In genomic region chr3L:16584074-16584578, dm6 we compare ENCODE assay signal across 5 fruit fly cellular contexts.
TF ChIP-seq lines count a peak whose summit lies in the region.

Gene UQCR-C2 (plus strand): TSS chr3L:16584124.

- peak; percentile 25 for TF ChIP-seq CTCF in whole organism, embryonic (GFP tag; optimal IDR thresholded peaks at IDR 0.05; lab: Kevin White, UChicago)

TF ChIP-seq in whole organism, adult, 20 proteins besides CTCF, POLR2A, EP300 and RAD21:
- TF ChIP-seq CG33017 (tag; optimal IDR thresholded peaks at IDR 0.05; lab: Kevin White, UChicago) (peak; percentile 5), Clk (GFP tag; optimal IDR thresholded peaks at IDR 0.05; lab: Kevin White, UChicago) (no peak), cic (GFP tag; optimal IDR thresholded peaks at IDR 0.05; lab: Kevin White, UChicago) (peak; percentile 47), CG11617 (GFP tag; optimal IDR thresholded peaks at IDR 0.05; lab: Kevin White, UChicago) (peak; percentile 48), pad (GFP tag; optimal IDR thresholded peaks at IDR 0.05; lab: Kevin White, UChicago) (no peak), CG14711 (tag; optimal IDR thresholded peaks at IDR 0.05; lab: Kevin White, UChicago) (peak; percentile 30), CG12768 (GFP tag; optimal IDR thresholded peaks at IDR 0.05; lab: Kevin White, UChicago) (no peak), Hr96 (GFP tag; optimal IDR thresholded peaks at IDR 0.05; lab: Kevin White, UChicago) (no peak), tj (GFP tag; optimal IDR thresholded peaks at IDR 0.05; lab: Kevin White, UChicago) (peak; percentile 54), CG7045 (GFP tag; optimal IDR thresholded peaks at IDR 0.05; lab: Kevin White, UChicago) (no peak), Crg-1 (GFP tag; optimal IDR thresholded peaks at IDR 0.05; lab: Kevin White, UChicago) (peak; percentile 29), bab1 (GFP tag; optimal IDR thresholded peaks at IDR 0.05; lab: Kevin White, UChicago) (peak; percentile 76), toe (GFP tag; optimal IDR thresholded peaks at IDR 0.05; lab: Kevin White, UChicago) (no peak), CG7101 (tag; optimal IDR thresholded peaks at IDR 0.05; lab: Kevin White, UChicago) (peak; percentile 54), Mnt (GFP tag; optimal IDR thresholded peaks at IDR 0.05; lab: Kevin White, UChicago) (peak; percentile 70), CG1620 (GFP tag; optimal IDR thresholded peaks at IDR 0.05; lab: Kevin White, UChicago) (peak; percentile 68), ovo (GFP tag; optimal IDR thresholded peaks at IDR 0.05; lab: Kevin White, UChicago) (no peak)

TF ChIP-seq in whole organism, embryonic, 481 proteins besides CTCF, POLR2A, EP300 and RAD21 (continues in another document):
- TF ChIP-seq CG9727 (GFP tag; optimal IDR thresholded peaks at IDR 0.05; lab: Kevin White, UChicago) (peak; percentile 20), p53 (GFP tag; optimal IDR thresholded peaks at IDR 0.05; lab: Kevin White, UChicago) (no peak), CG9215 (GFP tag; IDR thresholded peaks at IDR 0.05; lab: Robert Waterston, UW) (no peak), gsb (GFP tag; IDR thresholded peaks at IDR 0.05; lab: Robert Waterston, UW) (no peak), fd3F (GFP tag; optimal IDR thresholded peaks at IDR 0.05; lab: Kevin White, UChicago) (no peak), kah (GFP tag; optimal IDR thresholded peaks at IDR 0.05; lab: Kevin White, UChicago) (no peak), MESR4 (GFP tag; optimal IDR thresholded peaks at IDR 0.05; lab: Kevin White, UChicago) (peak; percentile 96), dysf (GFP tag; IDR thresholded peaks at IDR 0.05; lab: Robert Waterston, UW) (no peak), CG12104 (GFP tag; optimal IDR thresholded peaks at IDR 0.05; lab: Kevin White, UChicago) (no peak), sqz (GFP tag; optimal IDR thresholded peaks at IDR 0.05; lab: Kevin White, UChicago) (no peak), pnt (GFP tag; optimal IDR thresholded peaks at IDR 0.05; lab: Kevin White, UChicago) (no peak), CG43689 (GFP tag; IDR thresholded peaks at IDR 0.05; lab: Robert Waterston, UW) (no peak), CrebB (tag; optimal IDR thresholded peaks at IDR 0.05; lab: Kevin White, UChicago) (no peak), CG32767 (GFP tag; IDR thresholded peaks at IDR 0.05; lab: Robert Waterston, UW) (no peak), vvl (GFP tag; IDR thresholded peaks at IDR 0.05; lab: Robert Waterston, UW) (peak; percentile 49), NK7.1 (GFP tag; optimal IDR thresholded peaks at IDR 0.05; lab: Kevin White, UChicago) (no peak), CG5245 (GFP tag; optimal IDR thresholded peaks at IDR 0.05; lab: Kevin White, UChicago) (no peak), CG9797 (GFP tag; optimal IDR thresholded peaks at IDR 0.05; lab: Kevin White, UChicago) (peak; percentile 91), CG6272 (GFP tag; IDR thresholded peaks at IDR 0.05; lab: Robert Waterston, UW) (no peak), CG15514 (GFP tag; optimal IDR thresholded peaks at IDR 0.05; lab: Kevin White, UChicago) (peak; percentile 76)

TF ChIP-seq in whole organism, prepupa, 60 proteins besides CTCF, POLR2A, EP300 and RAD21 (continues in another document):
- TF ChIP-seq CG3032 (tag; optimal IDR thresholded peaks at IDR 0.05; lab: Kevin White, UChicago) = peak; percentile 17
- TF ChIP-seq lz (GFP tag; optimal IDR thresholded peaks at IDR 0.05; lab: Kevin White, UChicago) = peak; percentile 31
- TF ChIP-seq CG15336 (GFP tag; IDR thresholded peaks at IDR 0.05; lab: Robert Waterston, UW) = no peak
- TF ChIP-seq Blimp-1 (GFP tag; optimal IDR thresholded peaks at IDR 0.05; lab: Kevin White, UChicago) = no peak
- TF ChIP-seq Met (GFP tag; optimal IDR thresholded peaks at IDR 0.05; lab: Kevin White, UChicago) = no peak
- no peak for TF ChIP-seq fkh (GFP tag; optimal IDR thresholded peaks at IDR 0.05; lab: Kevin White, UChicago)
- no peak for TF ChIP-seq CG11294 (GFP tag; IDR thresholded peaks at IDR 0.05; lab: Robert Waterston, UW)
- TF ChIP-seq OdsH (GFP tag; optimal IDR thresholded peaks at IDR 0.05; lab: Kevin White, UChicago) = no peak
- no peak for TF ChIP-seq Hr4 (GFP tag; optimal IDR thresholded peaks at IDR 0.05; lab: Kevin White, UChicago)
- no peak for TF ChIP-seq CG31627 (GFP tag; optimal IDR thresholded peaks at IDR 0.05; lab: Kevin White, UChicago)
- no peak for TF ChIP-seq CG6276 (GFP tag; optimal IDR thresholded peaks at IDR 0.05; lab: Kevin White, UChicago)
- TF ChIP-seq eg (GFP tag; IDR thresholded peaks at IDR 0.05; lab: Robert Waterston, UW) = no peak
- TF ChIP-seq esn (GFP tag; optimal IDR thresholded peaks at IDR 0.05; lab: Kevin White, UChicago) = peak; percentile 18
- TF ChIP-seq Sox102F (GFP tag; optimal IDR thresholded peaks at IDR 0.05; lab: Kevin White, UChicago) = no peak
- no peak for TF ChIP-seq Ets21C (GFP tag; optimal IDR thresholded peaks at IDR 0.05; lab: Kevin White, UChicago)
- TF ChIP-seq CG8319 (GFP tag; optimal IDR thresholded peaks at IDR 0.05; lab: Kevin White, UChicago) = no peak
- TF ChIP-seq achi (GFP tag; optimal IDR thresholded peaks at IDR 0.05; lab: Kevin White, UChicago) = no peak
- TF ChIP-seq CG11902 (GFP tag; optimal IDR thresholded peaks at IDR 0.05; lab: Kevin White, UChicago) = no peak
- TF ChIP-seq CG4318 (GFP tag; optimal IDR thresholded peaks at IDR 0.05; lab: Kevin White, UChicago) = no peak
- TF ChIP-seq CG7368 (GFP tag; optimal IDR thresholded peaks at IDR 0.05; lab: Kevin White, UChicago) = no peak
- TF ChIP-seq svp (GFP tag; lab: Kevin White, UChicago) = no peak
- peak; percentile 42 for TF ChIP-seq Eip78C (GFP tag; lab: Kevin White, UChicago)

TF ChIP-seq in whole organism, pupa, 21 proteins besides CTCF, POLR2A, EP300 and RAD21:
- TF ChIP-seq EcR (GFP tag; optimal IDR thresholded peaks at IDR 0.05; lab: Kevin White, UChicago) (no peak), CG4496 (GFP tag; IDR thresholded peaks at IDR 0.05; lab: Robert Waterston, UW) (peak; percentile 51; the same call in 1 of the 3 replicates)
TF ChIP-seq in whole organism, pupa: peak in this region for 1.

TF ChIP-seq in whole organism, wandering third instar larva, 38 proteins besides CTCF, POLR2A, EP300 and RAD21:
- TF ChIP-seq CG9705 (GFP tag; optimal IDR thresholded peaks at IDR 0.05; lab: Kevin White, UChicago) = no peak
- TF ChIP-seq jim (GFP tag; optimal IDR thresholded peaks at IDR 0.05; lab: Kevin White, UChicago) = no peak
- no peak for TF ChIP-seq Dfd (GFP tag; optimal IDR thresholded peaks at IDR 0.05; lab: Kevin White, UChicago)
- peak; percentile 87 for TF ChIP-seq woc (GFP tag; optimal IDR thresholded peaks at IDR 0.05; lab: Kevin White, UChicago)
- no peak for TF ChIP-seq tai (GFP tag; optimal IDR thresholded peaks at IDR 0.05; lab: Kevin White, UChicago)
- no peak for TF ChIP-seq Rel (GFP tag; optimal IDR thresholded peaks at IDR 0.05; lab: Kevin White, UChicago)
- TF ChIP-seq Rel (tag; optimal IDR thresholded peaks at IDR 0.05; lab: Kevin White, UChicago) = peak; percentile 46
- TF ChIP-seq Jra (GFP tag; optimal IDR thresholded peaks at IDR 0.05; lab: Kevin White, UChicago) = no peak
- no peak for TF ChIP-seq Myc (optimal IDR thresholded peaks at IDR 0.05; lab: Kevin White, UChicago)
- TF ChIP-seq psq (GFP tag; optimal IDR thresholded peaks at IDR 0.05; lab: Kevin White, UChicago) = no peak
- no peak for TF ChIP-seq sv (GFP tag; optimal IDR thresholded peaks at IDR 0.05; lab: Kevin White, UChicago)
- TF ChIP-seq rgr (GFP tag; optimal IDR thresholded peaks at IDR 0.05; lab: Kevin White, UChicago) = peak; percentile 63
- TF ChIP-seq foxo (GFP tag; optimal IDR thresholded peaks at IDR 0.05; lab: Kevin White, UChicago) = peak in 1 of 2 experiments; percentile 2
- no peak for TF ChIP-seq dmrt93B (GFP tag; optimal IDR thresholded peaks at IDR 0.05; lab: Kevin White, UChicago)
- TF ChIP-seq Abd-B (GFP tag; optimal IDR thresholded peaks at IDR 0.05; lab: Kevin White, UChicago) = no peak
- TF ChIP-seq Sp1 (GFP tag; optimal IDR thresholded peaks at IDR 0.05; lab: Kevin White, UChicago) = peak; percentile 11
- no peak for TF ChIP-seq usp (GFP tag; optimal IDR thresholded peaks at IDR 0.05; lab: Kevin White, UChicago)
- TF ChIP-seq Vsx2 (GFP tag; optimal IDR thresholded peaks at IDR 0.05; lab: Kevin White, UChicago; ENCODE audit: partially characterized antibody) = no peak
- no peak for TF ChIP-seq dsf (GFP tag; optimal IDR thresholded peaks at IDR 0.05; lab: Kevin White, UChicago; ENCODE audit: borderline replicate concordance)
- no peak for TF ChIP-seq dl (GFP tag; optimal IDR thresholded peaks at IDR 0.05; lab: Kevin White, UChicago; ENCODE audit: insufficient read depth in 1 of 2, partially characterized antibody in 2 of 2)
- no peak for TF ChIP-seq fru (GFP tag; optimal IDR thresholded peaks at IDR 0.05; lab: Kevin White, UChicago)
- no peak for TF ChIP-seq h (GFP tag; optimal IDR thresholded peaks at IDR 0.05; lab: Kevin White, UChicago)
- TF ChIP-seq CrebA (GFP tag; optimal IDR thresholded peaks at IDR 0.05; lab: Kevin White, UChicago; ENCODE audit: borderline replicate concordance) = no peak
- no peak for TF ChIP-seq N (GFP tag; optimal IDR thresholded peaks at IDR 0.05; lab: Kevin White, UChicago)
- TF ChIP-seq pan (optimal IDR thresholded peaks at IDR 0.05; lab: Kevin White, UChicago) = no peak
- peak; percentile 10 for TF ChIP-seq Dif (GFP tag; optimal IDR thresholded peaks at IDR 0.05; lab: Kevin White, UChicago; ENCODE audit: partially characterized antibody)
- TF ChIP-seq Hnf4 (GFP tag; optimal IDR thresholded peaks at IDR 0.05; lab: Kevin White, UChicago) = no peak
- no peak for TF ChIP-seq brk (GFP tag; optimal IDR thresholded peaks at IDR 0.05; lab: Kevin White, UChicago)
- no peak for TF ChIP-seq Mio (GFP tag; optimal IDR thresholded peaks at IDR 0.05; lab: Kevin White, UChicago)
- TF ChIP-seq sage (GFP tag; optimal IDR thresholded peaks at IDR 0.05; lab: Kevin White, UChicago) = no peak
- no peak for TF ChIP-seq CG32264 (GFP tag; optimal IDR thresholded peaks at IDR 0.05; lab: Kevin White, UChicago)
- TF ChIP-seq lola (GFP tag; optimal IDR thresholded peaks at IDR 0.05; lab: Kevin White, UChicago) = no peak
- peak; percentile 13 for TF ChIP-seq HLH106 (tag; optimal IDR thresholded peaks at IDR 0.05; lab: Kevin White, UChicago)
- no peak for TF ChIP-seq ey (GFP tag; optimal IDR thresholded peaks at IDR 0.05; lab: Kevin White, UChicago)
- TF ChIP-seq GATAd (GFP tag; optimal IDR thresholded peaks at IDR 0.05; lab: Kevin White, UChicago) = no peak
- no peak for TF ChIP-seq Hr78 (GFP tag; optimal IDR thresholded peaks at IDR 0.05; lab: Kevin White, UChicago)
- peak; percentile 8 for TF ChIP-seq Hr83 (GFP tag; optimal IDR thresholded peaks at IDR 0.05; lab: Kevin White, UChicago; ENCODE audit: poor library complexity, severe bottlenecking)
- no peak for TF ChIP-seq OdsH (GFP tag; optimal IDR thresholded peaks at IDR 0.05; lab: Kevin White, UChicago)
- TF ChIP-seq br (GFP tag; optimal IDR thresholded peaks at IDR 0.05; lab: Kevin White, UChicago) = no peak
